Worm (Caenorhabditis elegans) whole organism, L3 larva: Measurements from ENCODE around the gene D2089.8.

Experiments used
- R02D3.7 ChIP-seq: fragments of 150-350 bp; optimal IDR thresholded peaks from 2 replicates; lab custom pipeline; 2014; ENCODE audit warnings: missing biosample characterization, missing genetic modification characterization
- aly-2 ChIP-seq: fragments of 150-350 bp; optimal IDR thresholded peaks from 2 replicates; lab custom pipeline; 2014; ENCODE audit warnings: missing biosample characterization, missing genetic modification characterization
- ama-1 ChIP-seq: fragments of 150-350 bp; optimal IDR thresholded peaks from 2 replicates; lab custom pipeline; 2018
- ceh-16 ChIP-seq: sonication (generic microtip); optimal IDR thresholded peaks from 2 replicates; lab custom pipeline; 2017; ENCODE audit warnings: missing biosample characterization, missing genetic modification characterization
- ceh-28 ChIP-seq: fragments of 150-350 bp; optimal IDR thresholded peaks from 2 replicates; lab custom pipeline; 2014; ENCODE audit warnings: missing biosample characterization, missing genetic modification reagents, missing genetic modification characterization
- ceh-9 ChIP-seq: sonication (generic microtip); optimal IDR thresholded peaks from 2 replicates; lab custom pipeline; 2018; ENCODE audit warnings: missing biosample characterization, missing genetic modification characterization
- daf-12 ChIP-seq: fragments of 150-350 bp; optimal IDR thresholded peaks from 2 replicates; lab custom pipeline; 2014; ENCODE audit warnings: missing biosample characterization, missing genetic modification reagents, missing genetic modification characterization
- egl-27 ChIP-seq: sonication (generic microtip); optimal IDR thresholded peaks from 4 replicates; lab custom pipeline; 2017; ENCODE audit warnings: missing biosample characterization, missing genetic modification reagents, missing genetic modification characterization
- egl-5 ChIP-seq: fragments of 150-350 bp; optimal IDR thresholded peaks from 2 replicates; lab custom pipeline; 2017; ENCODE audit warnings: missing biosample characterization, missing genetic modification reagents, missing genetic modification characterization, inconsistent platforms
- elt-1 ChIP-seq: fragments of 150-350 bp; optimal IDR thresholded peaks from 2 replicates; lab custom pipeline; 2014; ENCODE audit warnings: missing biosample characterization, missing genetic modification characterization
- elt-2 ChIP-seq: sonication (generic microtip); optimal IDR thresholded peaks from 2 replicates; lab custom pipeline; 2016; ENCODE audit warnings: missing genetic modification reagents, mild to moderate bottlenecking, missing genetic modification characterization, missing compliant biosample characterization
- elt-3 ChIP-seq, 3 experiments: fragments of 150-350 bp in 1 of 3; sonication (generic microtip) in 2 of 3; optimal IDR thresholded peaks; 2 replicates in 2 of 3; 4 replicates in 1 of 3; lab custom pipeline; 2014 to 2017; ENCODE audit warnings: missing biosample characterization in 3 of 3, missing genetic modification characterization in 3 of 3
- eor-1 ChIP-seq, 2 experiments: fragments of 150-350 bp; optimal IDR thresholded peaks; 2 replicates each; lab custom pipeline; 2014 to 2018; ENCODE audit warnings: missing biosample characterization in 2 of 2, missing genetic modification characterization in 2 of 2
- fkh-2 ChIP-seq: fragments of 150-350 bp; optimal IDR thresholded peaks from 2 replicates; lab custom pipeline; 2014; ENCODE audit warnings: missing biosample characterization, missing genetic modification reagents, missing genetic modification characterization
- fos-1 ChIP-seq: fragments of 150-350 bp; optimal IDR thresholded peaks from 2 replicates; lab custom pipeline; 2014; ENCODE audit warnings: missing biosample characterization, missing genetic modification characterization
- hmg-11 ChIP-seq: sonication (generic microtip); optimal IDR thresholded peaks from 2 replicates; lab custom pipeline; 2016; ENCODE audit warnings: missing genetic modification characterization, missing compliant biosample characterization
- jun-1 ChIP-seq: fragments of 150-350 bp; optimal IDR thresholded peaks from 2 replicates; lab custom pipeline; 2014; ENCODE audit warnings: missing biosample characterization, missing genetic modification reagents, missing genetic modification characterization
- lin-15B ChIP-seq: fragments of 150-350 bp; optimal IDR thresholded peaks from 2 replicates; lab custom pipeline; 2014; ENCODE audit warnings: missing biosample characterization, missing genetic modification characterization
- lin-39 ChIP-seq: fragments of 150-350 bp; optimal IDR thresholded peaks from 2 replicates; lab custom pipeline; 2018; ENCODE audit warnings: missing biosample characterization, missing genetic modification reagents, missing genetic modification characterization
- mdl-1 ChIP-seq: fragments of 150-350 bp; optimal IDR thresholded peaks from 2 replicates; lab custom pipeline; 2014; ENCODE audit warnings: missing biosample characterization, missing genetic modification characterization
- nhr-23 ChIP-seq: fragments of 150-350 bp; optimal IDR thresholded peaks from 2 replicates; lab custom pipeline; 2014; ENCODE audit warnings: missing biosample characterization, missing genetic modification reagents, missing genetic modification characterization
- nhr-237 ChIP-seq: fragments of 150-350 bp; optimal IDR thresholded peaks from 2 replicates; lab custom pipeline; 2014; ENCODE audit warnings: missing biosample characterization, missing genetic modification characterization
- nhr-25 ChIP-seq: sonication (generic microtip); optimal IDR thresholded peaks from 2 replicates; lab custom pipeline; 2017; ENCODE audit warnings: missing biosample characterization, missing genetic modification characterization
- nhr-28 ChIP-seq: fragments of 150-350 bp; optimal IDR thresholded peaks from 2 replicates; lab custom pipeline; 2014; ENCODE audit warnings: missing biosample characterization, missing genetic modification characterization
- nhr-43 ChIP-seq: sonication (generic microtip); optimal IDR thresholded peaks from 2 replicates; lab custom pipeline; 2016; ENCODE audit warnings: mild to moderate bottlenecking, missing genetic modification characterization, missing compliant biosample characterization; ENCODE audit not compliant: poor library complexity, severe bottlenecking
- nhr-76 ChIP-seq: fragments of 150-350 bp; sonication (generic microtip); optimal IDR thresholded peaks from 5 replicates; lab custom pipeline; 2014; ENCODE audit warnings: missing biosample characterization, missing genetic modification characterization
- nhr-77 ChIP-seq: fragments of 150-350 bp; optimal IDR thresholded peaks from 2 replicates; lab custom pipeline; 2014; ENCODE audit warnings: missing biosample characterization, missing genetic modification characterization
- pha-4 ChIP-seq: fragments of 150-350 bp; optimal IDR thresholded peaks from 2 replicates; lab custom pipeline; 2014; ENCODE audit warnings: missing biosample characterization, missing genetic modification reagents, missing genetic modification characterization
- pqm-1 ChIP-seq: fragments of 150-350 bp; optimal IDR thresholded peaks from 2 replicates; lab custom pipeline; 2017; ENCODE audit warnings: missing biosample characterization, missing genetic modification characterization, inconsistent platforms
- sea-2 ChIP-seq: fragments of 150-350 bp; sonication (generic microtip); optimal IDR thresholded peaks from 4 replicates; lab custom pipeline; 2014; ENCODE audit warnings: missing biosample characterization, missing genetic modification reagents, missing genetic modification characterization
- skn-1 ChIP-seq: fragments of 150-350 bp; optimal IDR thresholded peaks from 2 replicates; lab custom pipeline; 2014; ENCODE audit warnings: missing biosample characterization, missing genetic modification characterization
- snpc-4 ChIP-seq: fragments of 150-350 bp; optimal IDR thresholded peaks from 2 replicates; lab custom pipeline; 2014; ENCODE audit warnings: missing biosample characterization, missing genetic modification characterization
- tbx-2 ChIP-seq: sonication (generic microtip); optimal IDR thresholded peaks from 2 replicates; lab custom pipeline; 2016; ENCODE audit warnings: mild to moderate bottlenecking, missing genetic modification characterization, missing compliant biosample characterization
- unc-62 ChIP-seq: fragments of 150-350 bp; sonication (generic microtip); optimal IDR thresholded peaks from 4 replicates; lab custom pipeline; 2014; ENCODE audit warnings: missing biosample characterization, missing genetic modification reagents, missing genetic modification characterization
- ztf-11 ChIP-seq: fragments of 150-350 bp; optimal IDR thresholded peaks from 2 replicates; lab custom pipeline; 2014; ENCODE audit warnings: missing biosample characterization, missing genetic modification characterization

Gene D2089.8

ce11 chrII:10657632-10658108 is 4.9 kb downstream of the D2089.8 start, which contains the start of gene lact-3:
TSS of gene lact-3 (minus strand) at chrII:10657682.
- peak; percentile 42 for TF ChIP-seq nhr-25 (tag; lab: Kevin White, UChicago)
- TF ChIP-seq nhr-23 (tag; lab: Kevin White, UChicago), result peak; percentile 69
- TF ChIP-seq sea-2 (GFP tag; lab: Kevin White, UChicago), result no peak
- no peak for TF ChIP-seq hmg-11 (tag; lab: Kevin White, UChicago)
- no peak for TF ChIP-seq egl-5
- TF ChIP-seq unc-62, result no peak
- TF ChIP-seq ztf-11 (tag; lab: Kevin White, UChicago), result no peak
- TF ChIP-seq mdl-1, result no peak
- peak; percentile 29 for TF ChIP-seq aly-2 (tag; lab: Kevin White, UChicago)
- no peak for TF ChIP-seq elt-1
- TF ChIP-seq ama-1, result peak; percentile 48
- no peak for TF ChIP-seq nhr-28 (tag; lab: Kevin White, UChicago)
- no peak for TF ChIP-seq fkh-2 (tag; lab: Kevin White, UChicago)
- TF ChIP-seq elt-2 (tag; lab: Kevin White, UChicago), result peak; percentile 70
- no peak for TF ChIP-seq daf-12 (tag; lab: Kevin White, UChicago)
- TF ChIP-seq pqm-1 (tag; lab: Kevin White, UChicago), result no peak
- no peak for TF ChIP-seq lin-15B
- no peak for TF ChIP-seq R02D3.7 (tag; lab: Kevin White, UChicago)
- peak; percentile 25 for TF ChIP-seq jun-1
- no peak for TF ChIP-seq lin-39 (tag; lab: Kevin White, UChicago)
- no peak for TF ChIP-seq nhr-43 (tag; lab: Kevin White, UChicago)

ce11 chrII:10656395-10656794 is 6.2 kb downstream of the D2089.8 start:
- TF ChIP-seq elt-2 (tag; lab: Kevin White, UChicago), result peak; percentile 58
- no peak for TF ChIP-seq R02D3.7 (tag; lab: Kevin White, UChicago)
- TF ChIP-seq ztf-11 (tag; lab: Kevin White, UChicago), result no peak
- no peak for TF ChIP-seq ama-1
- TF ChIP-seq elt-3 (tag; optimal IDR thresholded peaks at IDR 0.05; lab: Kevin White, UChicago), result no peak
- TF ChIP-seq snpc-4, result no peak

- no peak for TF ChIP-seq nhr-25 (tag; lab: Kevin White, UChicago)
- TF ChIP-seq ceh-28 (tag; lab: Kevin White, UChicago), result no peak
- TF ChIP-seq skn-1, result no peak
- no peak for TF ChIP-seq nhr-43 (tag; lab: Kevin White, UChicago)
- no peak for TF ChIP-seq ztf-11 (tag; lab: Kevin White, UChicago)
- TF ChIP-seq nhr-76 (tag; lab: Kevin White, UChicago), result no peak
- no peak for TF ChIP-seq ceh-16 (tag; lab: Kevin White, UChicago)
- TF ChIP-seq snpc-4, result no peak
- TF ChIP-seq aly-2 (tag; lab: Kevin White, UChicago), result no peak
- no peak for TF ChIP-seq nhr-237
- no peak for TF ChIP-seq nhr-77 (tag; lab: Kevin White, UChicago)
- no peak for TF ChIP-seq nhr-23 (tag; lab: Kevin White, UChicago)
- TF ChIP-seq pqm-1 (tag; lab: Kevin White, UChicago), result no peak
- TF ChIP-seq elt-1, result no peak
- TF ChIP-seq mdl-1, result no peak
- no peak for TF ChIP-seq unc-62
- no peak for TF ChIP-seq eor-1 (tag; optimal IDR thresholded peaks at IDR 0.05; lab: Kevin White, UChicago)
- TF ChIP-seq ama-1, result no peak
- TF ChIP-seq jun-1, result no peak
Measured at ce11 chrII:10654435-10654834, 8.1 kb downstream of the D2089.8 start.

ce11 chrII:10653559-10653958 is 9.0 kb downstream of the D2089.8 start:
- TF ChIP-seq elt-3 (tag; optimal IDR thresholded peaks at IDR 0.05; lab: Kevin White, UChicago) (no peak), ama-1 (no peak), eor-1 (tag; optimal IDR thresholded peaks at IDR 0.05; lab: Kevin White, UChicago) (no peak), nhr-76 (tag; lab: Kevin White, UChicago) (no peak), tbx-2 (tag; lab: Kevin White, UChicago) (no peak), egl-27 (tag; lab: Kevin White, UChicago) (no peak), pqm-1 (tag; lab: Kevin White, UChicago) (peak; percentile 7), ceh-16 (tag; lab: Kevin White, UChicago) (no peak), fos-1 (tag; lab: Kevin White, UChicago) (no peak), pha-4 (tag; lab: Kevin White, UChicago) (peak; percentile 33), ceh-9 (tag; lab: Kevin White, UChicago) (no peak), elt-2 (tag; lab: Kevin White, UChicago) (peak; percentile 66)
